Fruit fly (Drosophila melanogaster) whole organism, embryonic: ENCODE data around the gene Sry-alpha.

Experiments used
- Bdp1 ChIP-seq: fragments of 200-800 bp; sonication (Bioruptor generic); optimal IDR thresholded peaks from 3 replicates; lab custom pipeline; 2016; ENCODE audit warnings: missing biosample characterization, missing genetic modification characterization
- CG10209 ChIP-seq: fragments of 200-800 bp; sonication (Bioruptor generic); optimal IDR thresholded peaks from 3 replicates; lab custom pipeline; 2017; ENCODE audit warnings: missing biosample characterization, mild to moderate bottlenecking, missing genetic modification characterization, missing genetic modification reagents
- CG1024 ChIP-seq: fragments of 200-800 bp; sonication (Bioruptor generic); IDR thresholded peaks from 2 replicates; pipeline ENCODE4 v1.3.6; 2022; ENCODE audit warnings: missing biosample characterization, missing genetic modification characterization
- CG10321 ChIP-seq: fragments of 200-800 bp; sonication (Bioruptor generic); IDR thresholded peaks from 2 replicates; pipeline ENCODE4 v1.3.6; 2022; ENCODE audit warnings: missing biosample characterization, missing genetic modification characterization
- CG11093 ChIP-seq: fragments of 200-800 bp; sonication (Bioruptor generic); IDR thresholded peaks from 3 replicates; pipeline ENCODE4 v1.3.6; 2022; ENCODE audit warnings: missing biosample characterization, missing genetic modification characterization
- CG11456 ChIP-seq: fragments of 200-800 bp; sonication (Bioruptor generic); IDR thresholded peaks from 3 replicates; pipeline ENCODE4 v1.3.6; 2022; ENCODE audit warnings: missing biosample characterization, missing genetic modification characterization
- CG12659 ChIP-seq: fragments of 200-800 bp; sonication (Bioruptor generic); optimal IDR thresholded peaks from 3 replicates; lab custom pipeline; 2017; ENCODE audit warnings: mild to moderate bottlenecking, missing biosample characterization, missing genetic modification reagents, missing genetic modification characterization
- CG13296 ChIP-seq: fragments of 200-800 bp; sonication (Bioruptor generic); optimal IDR thresholded peaks from 3 replicates; lab custom pipeline; 2018; ENCODE audit warnings: missing biosample characterization, mild to moderate bottlenecking, missing genetic modification characterization
- CG14441 ChIP-seq: fragments of 200-800 bp; sonication (Bioruptor generic); IDR thresholded peaks from 2 replicates; pipeline ENCODE4 v1.3.6; 2022; ENCODE audit warnings: missing biosample characterization, missing genetic modification characterization
- CG15514 ChIP-seq: fragments of 200-800 bp; sonication (Bioruptor generic); optimal IDR thresholded peaks from 3 replicates; lab custom pipeline; 2017; ENCODE audit warnings: missing biosample characterization, missing genetic modification characterization, mild to moderate bottlenecking, moderate library complexity, missing genetic modification reagents
- CG16815 ChIP-seq: fragments of 200-800 bp; sonication (Bioruptor generic); optimal IDR thresholded peaks from 3 replicates; lab custom pipeline; 2017; ENCODE audit warnings: missing biosample characterization, mild to moderate bottlenecking, missing genetic modification characterization
- CG2120 ChIP-seq: fragments of 200-800 bp; sonication (Bioruptor generic); optimal IDR thresholded peaks from 3 replicates; lab custom pipeline; 2016; ENCODE audit warnings: missing biosample characterization, missing genetic modification characterization
- CG3163 ChIP-seq: fragments of 200-800 bp; sonication (Bioruptor generic); optimal IDR thresholded peaks from 3 replicates; lab custom pipeline; 2016; ENCODE audit warnings: missing biosample characterization, missing genetic modification characterization
- CG34422 ChIP-seq: fragments of 200-800 bp; sonication (Bioruptor generic); IDR thresholded peaks from 3 replicates; pipeline ENCODE4 v1.3.6; 2022; ENCODE audit warnings: missing biosample characterization, missing genetic modification characterization
- CG4617 ChIP-seq: fragments of 200-800 bp; sonication (Bioruptor generic); optimal IDR thresholded peaks from 3 replicates; lab custom pipeline; 2016; ENCODE audit warnings: missing biosample characterization, missing genetic modification characterization, borderline replicate concordance
- CG7372 ChIP-seq: fragments of 200-800 bp; sonication (Bioruptor generic); IDR thresholded peaks from 2 replicates; pipeline ENCODE4 v1.3.6; 2022; ENCODE audit warnings: missing biosample characterization, missing genetic modification characterization
- CG7745 ChIP-seq: fragments of 200-800 bp; sonication (Bioruptor generic); optimal IDR thresholded peaks from 2 replicates; lab custom pipeline; 2018; ENCODE audit warnings: missing biosample characterization, mild to moderate bottlenecking, missing genetic modification characterization, moderate library complexity
- CG7839 ChIP-seq: fragments of 200-800 bp; sonication (Bioruptor generic); optimal IDR thresholded peaks from 3 replicates; lab custom pipeline; 2018; ENCODE audit warnings: missing biosample characterization, mild to moderate bottlenecking, missing genetic modification characterization, moderate library complexity
- CG8089 ChIP-seq: fragments of 200-800 bp; sonication (Bioruptor generic); optimal IDR thresholded peaks from 3 replicates; lab custom pipeline; 2016; ENCODE audit warnings: missing biosample characterization, missing genetic modification characterization
- CG8290 ChIP-seq, 3 experiments: fragments of 200-800 bp; sonication (Bioruptor generic); optimal IDR thresholded peaks; 2 replicates each; lab custom pipeline; 2016 to 2019; ENCODE audit warnings: missing biosample characterization in 3 of 3, missing genetic modification characterization in 3 of 3, mild to moderate bottlenecking in 2 of 3, moderate library complexity in 1 of 3
- CG9817 ChIP-seq: fragments of 200-800 bp; sonication (Bioruptor generic); optimal IDR thresholded peaks from 2 replicates; lab custom pipeline; 2018; ENCODE audit warnings: missing biosample characterization, mild to moderate bottlenecking, missing genetic modification characterization, moderate library complexity
- CG9932 ChIP-seq: fragments of 200-800 bp; sonication (Bioruptor generic); IDR thresholded peaks from 2 replicates; pipeline ENCODE4 v1.3.6; 2022; ENCODE audit warnings: missing biosample characterization, missing genetic modification characterization
- Gsc ChIP-seq: fragments of 200-800 bp; sonication (Bioruptor generic); IDR thresholded peaks from 2 replicates; pipeline ENCODE4 v1.3.6; 2022; ENCODE audit warnings: missing biosample characterization, missing genetic modification characterization
- Hr78 ChIP-seq, 2 experiments: fragments of 200-800 bp in 1 of 2; fragments of >200 bp in 1 of 2; sonication (Bioruptor generic) in 1 of 2; optimal IDR thresholded peaks; 2 replicates each; lab custom pipeline; 2017 to 2019; ENCODE audit warnings: missing biosample characterization in 2 of 2, missing genetic modification characterization in 2 of 2, mild to moderate bottlenecking in 1 of 2, moderate library complexity in 1 of 2
- Lpt ChIP-seq: fragments of >200 bp; optimal IDR thresholded peaks from 2 replicates; lab custom pipeline; 2018; ENCODE audit warnings: missing biosample characterization, missing genetic modification characterization
- Nf-YA ChIP-seq: fragments of 200-800 bp; sonication (Bioruptor generic); IDR thresholded peaks from 2 replicates; pipeline ENCODE4 v1.3.6; 2022; ENCODE audit warnings: missing biosample characterization, missing genetic modification characterization
- Oli ChIP-seq: fragments of 200-800 bp; sonication (Bioruptor generic); optimal IDR thresholded peaks from 2 replicates; lab custom pipeline; 2018; ENCODE audit warnings: missing biosample characterization, mild to moderate bottlenecking, missing genetic modification characterization, moderate library complexity
- Stat92E ChIP-seq, 3 experiments: fragments of >200 bp in 2 of 3; fragments of 200-800 bp in 1 of 3; sonication (Bioruptor generic) in 1 of 3; optimal IDR thresholded peaks; 2 replicates each; lab custom pipeline; 2017 to 2019; ENCODE audit warnings: missing biosample characterization in 3 of 3, missing genetic modification characterization in 3 of 3, mild to moderate bottlenecking in 1 of 3, moderate library complexity in 1 of 3
- ara ChIP-seq: fragments of 200-800 bp; sonication (Bioruptor generic); IDR thresholded peaks from 2 replicates; pipeline ENCODE4 v1.3.6; 2022; ENCODE audit warnings: missing biosample characterization, missing genetic modification characterization
- ase ChIP-seq: fragments of 200-800 bp; sonication (Bioruptor generic); IDR thresholded peaks from 3 replicates; pipeline ENCODE4 v1.3.6; 2022; ENCODE audit warnings: missing biosample characterization, missing genetic modification characterization
- az2 ChIP-seq: fragments of 200-800 bp; sonication (Bioruptor generic); optimal IDR thresholded peaks from 3 replicates; lab custom pipeline; 2016; ENCODE audit warnings: missing biosample characterization, missing genetic modification characterization
- bbx ChIP-seq: fragments of 200-800 bp; sonication (Bioruptor generic); IDR thresholded peaks from 2 replicates; pipeline ENCODE4 v1.3.6; 2022; ENCODE audit warnings: missing biosample characterization, missing genetic modification characterization; ENCODE audit not compliant: partially characterized antibody
- btn ChIP-seq: fragments of 200-800 bp; sonication (Bioruptor generic); optimal IDR thresholded peaks from 2 replicates; lab custom pipeline; 2016; ENCODE audit warnings: missing biosample characterization, missing genetic modification characterization
- crc ChIP-seq: fragments of 200-800 bp; sonication (Bioruptor generic); optimal IDR thresholded peaks from 2 replicates; lab custom pipeline; 2016; ENCODE audit warnings: missing biosample characterization, missing genetic modification characterization
- dm ChIP-seq: fragments of 200-800 bp; sonication (Bioruptor generic); optimal IDR thresholded peaks from 3 replicates; lab custom pipeline; 2016; ENCODE audit warnings: missing biosample characterization, missing genetic modification characterization
- dmrt11E ChIP-seq: fragments of 200-800 bp; sonication (Bioruptor generic); optimal IDR thresholded peaks from 3 replicates; lab custom pipeline; 2018; ENCODE audit warnings: missing biosample characterization, mild to moderate bottlenecking, missing genetic modification characterization, moderate library complexity
- dysf ChIP-seq: fragments of 200-800 bp; sonication (Bioruptor generic); IDR thresholded peaks from 3 replicates; pipeline ENCODE4 v1.3.6; 2022; ENCODE audit warnings: missing biosample characterization, missing genetic modification characterization
- exex ChIP-seq: fragments of 200-800 bp; sonication (Bioruptor generic); optimal IDR thresholded peaks from 4 replicates; lab custom pipeline; 2018; ENCODE audit warnings: missing biosample characterization, mild to moderate bottlenecking, missing genetic modification characterization, moderate library complexity
- fd102C ChIP-seq: fragments of 200-800 bp; sonication (Bioruptor generic); optimal IDR thresholded peaks from 2 replicates; lab custom pipeline; 2018; ENCODE audit warnings: missing biosample characterization, mild to moderate bottlenecking, missing genetic modification characterization, moderate library complexity
- gro ChIP-seq: fragments of 200-800 bp; sonication (Bioruptor generic); optimal IDR thresholded peaks from 2 replicates; lab custom pipeline; 2016; ENCODE audit warnings: missing biosample characterization, missing genetic modification characterization
- gsb-n ChIP-seq: fragments of 200-800 bp; sonication (Bioruptor generic); optimal IDR thresholded peaks from 3 replicates; lab custom pipeline; 2018; ENCODE audit warnings: missing biosample characterization, mild to moderate bottlenecking, missing genetic modification characterization
- hth ChIP-seq: fragments of >200 bp; optimal IDR thresholded peaks from 2 replicates; lab custom pipeline; 2017; ENCODE audit warnings: inconsistent platforms
- ken ChIP-seq: fragments of 200-800 bp; sonication (Bioruptor generic); IDR thresholded peaks from 3 replicates; pipeline ENCODE4 v1.3.6; 2022; ENCODE audit warnings: missing biosample characterization, missing genetic modification characterization
- lola ChIP-seq, 3 experiments: fragments of >200 bp in 2 of 3; fragments of 200-800 bp in 1 of 3; sonication (Bioruptor generic) in 1 of 3; optimal IDR thresholded peaks; 2 replicates each; lab custom pipeline; 2017 to 2019; ENCODE audit warnings: missing biosample characterization in 3 of 3, missing genetic modification characterization in 3 of 3, mild to moderate bottlenecking in 1 of 3, moderate library complexity in 1 of 3
- maf-S ChIP-seq: fragments of 200-800 bp; sonication (Bioruptor generic); optimal IDR thresholded peaks from 2 replicates; lab custom pipeline; 2016; ENCODE audit warnings: missing biosample characterization, missing genetic modification characterization
- mirr ChIP-seq: fragments of 200-800 bp; sonication (Bioruptor generic); optimal IDR thresholded peaks from 3 replicates; lab custom pipeline; 2018; ENCODE audit warnings: missing biosample characterization, mild to moderate bottlenecking, missing genetic modification characterization
- pros ChIP-seq: fragments of 200-800 bp; sonication (Bioruptor generic); optimal IDR thresholded peaks from 3 replicates; lab custom pipeline; 2019; ENCODE audit warnings: missing biosample characterization, mild to moderate bottlenecking, missing genetic modification characterization, moderate library complexity
- sob ChIP-seq: fragments of 200-800 bp; sonication (Bioruptor generic); IDR thresholded peaks from 2 replicates; pipeline ENCODE4 v1.3.6; 2022; ENCODE audit warnings: missing biosample characterization, missing genetic modification characterization
- sr ChIP-seq: fragments of 200-800 bp; sonication (Bioruptor generic); IDR thresholded peaks from 3 replicates; pipeline ENCODE4 v1.3.6; 2022; ENCODE audit warnings: missing biosample characterization, missing genetic modification characterization
- trh ChIP-seq: fragments of 200-800 bp; sonication (Bioruptor generic); optimal IDR thresholded peaks from 2 replicates; lab custom pipeline; 2016; ENCODE audit warnings: missing biosample characterization, missing genetic modification characterization

The Sry-alpha gene

DNA sequence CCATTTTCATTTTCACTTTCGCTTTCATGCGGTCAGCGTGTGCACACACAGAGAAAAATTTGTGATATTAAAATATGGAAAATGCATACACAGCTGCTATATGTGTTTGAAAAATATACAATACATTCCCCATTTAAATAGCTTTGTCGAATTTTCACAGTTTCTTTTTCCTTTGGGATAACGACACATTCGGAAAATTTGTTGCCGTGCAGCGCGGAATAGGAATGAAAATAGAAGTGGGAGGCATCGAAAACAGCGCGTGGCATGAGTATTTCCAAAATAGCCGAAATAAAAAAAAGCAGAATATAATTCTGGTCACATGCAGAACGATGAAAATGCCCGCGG, 53.2 kb downstream of the Sry-alpha start (continued):
- TF ChIP-seq mirr (GFP tag; lab: Kevin White, UChicago) (peak; percentile 44), Bdp1 (GFP tag; lab: Kevin White, UChicago) (peak; percentile 68), ara (GFP tag; lab: Robert Waterston, UW) (peak; percentile 85), gsb-n (tag; lab: Kevin White, UChicago) (peak; percentile 75), CG14441 (GFP tag; lab: Robert Waterston, UW) (peak; percentile 85), CG8089 (GFP tag; lab: Kevin White, UChicago) (peak; percentile 66), exex (peak; percentile 48), CG13296 (GFP tag; lab: Kevin White, UChicago) (peak; percentile 73), hth (lab: Kevin White, UChicago) (no peak), Lpt (GFP tag; lab: Kevin White, UChicago) (no peak), fd102C (GFP tag; lab: Kevin White, UChicago) (no peak), CG9932 (GFP tag; lab: Robert Waterston, UW) (peak; percentile 91), CG12659 (GFP tag; lab: Kevin White, UChicago) (peak; percentile 87), Gsc (GFP tag; lab: Robert Waterston, UW) (peak; percentile 73), CG7839 (tag; lab: Kevin White, UChicago) (peak; percentile 89), ase (GFP tag; lab: Robert Waterston, UW) (peak; percentile 79), maf-S (peak; percentile 88), Stat92E (GFP tag; optimal IDR thresholded peaks at IDR 0.05; lab: Kevin White, UChicago) (no peak), CG11456 (GFP tag; lab: Robert Waterston, UW) (peak; percentile 90), ken (GFP tag; lab: Robert Waterston, UW) (peak; percentile 79), crc (peak; percentile 80), pros (GFP tag; lab: Kevin White, UChicago) (no peak), CG2120 (GFP tag; lab: Kevin White, UChicago) (peak; percentile 95), sob (GFP tag; lab: Robert Waterston, UW) (peak; percentile 91), lola (GFP tag; optimal IDR thresholded peaks at IDR 0.05; lab: Kevin White, UChicago) (peak in 1 of 3 experiments; percentile 59), CG16815 (GFP tag; lab: Kevin White, UChicago) (peak; percentile 59), CG7372 (GFP tag; lab: Robert Waterston, UW) (peak; percentile 79), CG10321 (peak; percentile 47; the same call in 1 of the 2 replicates), Nf-YA (GFP tag; lab: Robert Waterston, UW) (peak; percentile 63; the same call in 1 of the 2 replicates), sr (peak; percentile 55; the same call in 1 of the 3 replicates), dm (peak; percentile 79), Hr78 (GFP tag; optimal IDR thresholded peaks at IDR 0.05; lab: Kevin White, UChicago) (peak in 1 of 2 experiments; percentile 45), dmrt11E (peak; percentile 41), CG7745 (no peak), CG4617 (GFP tag; lab: Kevin White, UChicago) (peak; percentile 48), CG11093 (GFP tag; lab: Robert Waterston, UW) (peak; percentile 77), gro (GFP tag; lab: Kevin White, UChicago) (peak; percentile 94), CG3163 (GFP tag; lab: Kevin White, UChicago) (peak; percentile 66), Oli (tag; lab: Kevin White, UChicago) (peak; percentile 81), CG10209 (GFP tag; lab: Kevin White, UChicago) (peak; percentile 80), btn (peak; percentile 74), CG1024 (peak; percentile 77), CG9817 (tag; lab: Kevin White, UChicago) (peak; percentile 86), bbx (GFP tag; lab: Robert Waterston, UW) (no peak), CG34422 (GFP tag; lab: Robert Waterston, UW) (peak; percentile 90), trh (GFP tag; lab: Kevin White, UChicago) (peak; percentile 3), CG15514 (GFP tag; lab: Kevin White, UChicago) (peak; percentile 68), dysf (GFP tag; lab: Robert Waterston, UW) (peak; percentile 91), CG8290 (GFP tag; optimal IDR thresholded peaks at IDR 0.05; lab: Kevin White, UChicago) (peak; percentile 37), CG8290 (tag; optimal IDR thresholded peaks at IDR 0.05; lab: Kevin White, UChicago) (peak in 1 of 2 experiments; percentile 90), az2 (GFP tag; lab: Kevin White, UChicago) (peak; percentile 82)
